Worm (Caenorhabditis elegans): ENCODE measurements around the gene K06H6.4.

Gene K06H6.4

DNA sequence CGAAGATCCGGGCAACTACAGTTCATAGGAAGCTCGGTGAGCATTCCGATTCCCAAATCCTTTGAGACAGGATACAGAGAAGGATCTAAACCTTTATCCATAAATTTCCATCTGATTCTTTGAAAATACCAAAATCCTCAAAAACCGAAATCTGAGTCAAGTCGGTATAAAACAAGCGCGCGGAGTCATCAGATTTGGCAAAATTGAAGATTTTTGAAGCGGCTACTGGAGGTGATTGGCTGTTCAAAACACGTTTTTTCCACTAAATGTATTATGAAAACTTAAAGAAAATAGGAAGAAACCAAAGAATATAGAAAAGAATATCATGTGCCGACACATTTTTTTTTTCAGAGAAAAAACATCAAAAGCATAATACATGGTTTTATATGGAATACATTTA is 4.4 kb upstream of the K06H6.4 start, which contains the start of gene C14C6.13:
TSS of gene C14C6.13 (minus strand) at position 101 of the 400 bp plus-strand sequence.
- TF ChIP-seq syd-9 (tag; optimal IDR thresholded peaks at IDR 0.05) (no peak), gmeb-2 (tag; optimal IDR thresholded peaks at IDR 0.05) (no peak), npax-4 (tag; optimal IDR thresholded peaks at IDR 0.05) (no peak), ttx-3 (tag; optimal IDR thresholded peaks at IDR 0.05) (no peak), nhr-11 (tag; optimal IDR thresholded peaks at IDR 0.05) (no peak), hlh-30 (tag; optimal IDR thresholded peaks at IDR 0.05; ENCODE audit: insufficient read depth) (no peak), K09A11.1 (tag; optimal IDR thresholded peaks at IDR 0.05; ENCODE audit: insufficient read depth) (no peak), pax-1 (tag; optimal IDR thresholded peaks at IDR 0.05) (no peak), hlh-13 (GFP tag; optimal IDR thresholded peaks at IDR 0.05) (no peak), unc-3 (GFP tag; conservative IDR thresholded peaks at IDR 0.05) (no peak), unc-3 (tag; optimal IDR thresholded peaks at IDR 0.05) (no peak), T23F11.4 (GFP tag; optimal IDR thresholded peaks at IDR 0.05) (no peak), tbx-7 (tag; optimal IDR thresholded peaks at IDR 0.05) (no peak), pag-3 (tag; optimal IDR thresholded peaks at IDR 0.05; ENCODE audit: borderline replicate concordance) (no peak), madf-2 (tag; optimal IDR thresholded peaks at IDR 0.05) (no peak), K02D7.2 (tag; optimal IDR thresholded peaks at IDR 0.05) (no peak)

DNA sequence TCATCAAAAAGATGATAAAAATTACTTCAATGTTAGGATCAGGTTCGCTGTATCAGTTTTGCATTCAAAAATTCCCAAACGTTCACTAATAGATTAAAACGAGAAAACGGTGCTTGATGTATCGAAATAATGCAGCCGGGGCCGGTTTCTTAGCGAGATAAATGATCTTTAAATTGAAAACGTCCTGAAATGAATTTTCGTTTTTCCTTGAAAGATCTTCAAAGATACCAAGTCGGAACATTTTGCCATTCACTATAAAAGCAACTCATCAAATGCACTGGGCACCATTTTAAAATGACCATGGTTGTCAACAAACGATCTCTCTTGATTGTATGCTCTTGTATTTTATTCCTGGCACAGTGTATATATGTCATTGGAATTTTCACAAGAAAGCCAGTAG is 3.0 kb upstream of the K06H6.4 start, which contains the start of gene K06H6.5:
TSS of gene K06H6.5 (plus strand) at position 301 of the 400 bp plus-strand sequence.
- TF ChIP-seq pax-1 (tag; optimal IDR thresholded peaks at IDR 0.05) (no peak), fkh-6 (tag; optimal IDR thresholded peaks at IDR 0.05) (no peak), sdc-2 (tag; optimal IDR thresholded peaks at IDR 0.05) (no peak), C08G9.2 (tag; optimal IDR thresholded peaks at IDR 0.05) (no peak), ceh-30 (tag; optimal IDR thresholded peaks at IDR 0.05) (no peak), pha-2 (tag; optimal IDR thresholded peaks at IDR 0.05) (no peak), nhr-11 (tag; optimal IDR thresholded peaks at IDR 0.05) (no peak), ceh-24 (tag; optimal IDR thresholded peaks at IDR 0.05) (no peak), hlh-8 (tag; optimal IDR thresholded peaks at IDR 0.05) (no peak), gmeb-2 (tag; optimal IDR thresholded peaks at IDR 0.05) (no peak), hlh-6 (tag; optimal IDR thresholded peaks at IDR 0.05) (no peak), ceh-6 (GFP tag; optimal IDR thresholded peaks at IDR 0.05) (no peak), dmd-4 (tag; optimal IDR thresholded peaks at IDR 0.05; ENCODE audit: borderline replicate concordance) (no peak), ref-2 (tag; optimal IDR thresholded peaks at IDR 0.05) (no peak), elt-2 (tag; optimal IDR thresholded peaks at IDR 0.05) (no peak)

DNA sequence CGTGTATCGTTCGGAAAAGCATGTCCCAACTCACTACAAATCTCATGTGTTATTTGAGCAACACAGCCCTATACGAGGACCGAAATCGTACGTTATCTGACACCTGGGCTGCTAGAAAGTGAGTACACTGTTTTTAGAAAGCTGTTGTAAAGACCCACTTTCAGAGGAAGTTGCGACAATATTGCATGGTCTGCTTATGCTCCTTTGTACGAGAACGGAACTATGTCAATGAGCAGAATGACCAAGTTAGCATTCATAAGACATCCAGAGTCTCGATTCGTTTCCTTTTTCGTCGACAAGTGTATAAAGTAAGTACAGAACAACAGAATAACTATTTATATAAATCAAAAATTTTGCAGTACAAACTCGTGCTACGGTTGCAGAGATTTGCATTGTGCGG is 2.2 kb upstream of the K06H6.4 start:
- no peak for TF ChIP-seq nhr-11 (tag; optimal IDR thresholded peaks at IDR 0.05)
- TF ChIP-seq ceh-48 (tag; optimal IDR thresholded peaks at IDR 0.05) = no peak
- no peak for TF ChIP-seq ref-2 (tag; optimal IDR thresholded peaks at IDR 0.05)
- TF ChIP-seq zip-5 (tag; optimal IDR thresholded peaks at IDR 0.05) = no peak
- TF ChIP-seq fkh-10 (GFP tag; optimal IDR thresholded peaks at IDR 0.05) = no peak
- no peak for TF ChIP-seq ahr-1 (tag; optimal IDR thresholded peaks at IDR 0.05)
- TF ChIP-seq fkh-6 (tag; optimal IDR thresholded peaks at IDR 0.05) = no peak
- no peak for TF ChIP-seq ceh-14 (tag; optimal IDR thresholded peaks at IDR 0.05)
- TF ChIP-seq sox-4 (tag; optimal IDR thresholded peaks at IDR 0.05) = no peak
- no peak for TF ChIP-seq mec-3 (tag; optimal IDR thresholded peaks at IDR 0.05; ENCODE audit: borderline replicate concordance)
- no peak for TF ChIP-seq madf-2 (tag; optimal IDR thresholded peaks at IDR 0.05)
- TF ChIP-seq ceh-45 (GFP tag; IDR thresholded peaks at IDR 0.05) = no peak
- no peak for TF ChIP-seq ceh-6 (GFP tag; optimal IDR thresholded peaks at IDR 0.05)
- TF ChIP-seq Y22D7AL.16 (tag; optimal IDR thresholded peaks at IDR 0.05) = no peak
- no peak for TF ChIP-seq unc-86 (tag; optimal IDR thresholded peaks at IDR 0.05)
- no peak for TF ChIP-seq hlh-30 (tag; optimal IDR thresholded peaks at IDR 0.05; ENCODE audit: insufficient read depth)
- TF ChIP-seq hlh-6 (tag; optimal IDR thresholded peaks at IDR 0.05) = no peak
- TF ChIP-seq nhr-232 (tag; optimal IDR thresholded peaks at IDR 0.05) = no peak
- TF ChIP-seq hlh-13 (GFP tag; optimal IDR thresholded peaks at IDR 0.05) = no peak
- no peak for TF ChIP-seq elt-4 (tag; optimal IDR thresholded peaks at IDR 0.05)

Data from whole organism, late embryonic.